Fruit fly (Drosophila melanogaster): ENCODE measurements around the gene Pep.
A peak's percentile ranks its signal among the peaks of the same experiment; 100 is the strongest.

dm6 chr3L:17659268-17659589 is 14.4 kb upstream of the Pep start:
- TF ChIP-seq Dif (GFP tag; optimal IDR thresholded peaks at IDR 0.05; ENCODE audit: partially characterized antibody): no peak
- TF ChIP-seq Vsx2 (GFP tag; optimal IDR thresholded peaks at IDR 0.05; ENCODE audit: partially characterized antibody): no peak
- TF ChIP-seq Hr78 (GFP tag; optimal IDR thresholded peaks at IDR 0.05): no peak
- no peak for TF ChIP-seq br (GFP tag; optimal IDR thresholded peaks at IDR 0.05)
- no peak for TF ChIP-seq pan (optimal IDR thresholded peaks at IDR 0.05)
- TF ChIP-seq Dfd (GFP tag; optimal IDR thresholded peaks at IDR 0.05): no peak
- peak in 1 of 2 experiments; percentile 2 for TF ChIP-seq foxo (GFP tag; optimal IDR thresholded peaks at IDR 0.05)
- no peak for TF ChIP-seq Mio (GFP tag; optimal IDR thresholded peaks at IDR 0.05)
- TF ChIP-seq woc (GFP tag; optimal IDR thresholded peaks at IDR 0.05): no peak
- TF ChIP-seq Rel (GFP tag; optimal IDR thresholded peaks at IDR 0.05): no peak
- no peak for TF ChIP-seq Rel (tag; optimal IDR thresholded peaks at IDR 0.05)
- TF ChIP-seq jim (GFP tag; optimal IDR thresholded peaks at IDR 0.05): no peak
